Worm (Caenorhabditis elegans) whole organism, mixed stage, embryonic: Measurements from ENCODE around the gene ZK742.3.

Source experiments
- M03D4.4 ChIP-seq: sonication (generic microtip); optimal IDR thresholded peaks from 2 replicates; lab custom pipeline; 2017; ENCODE audit warnings: mild to moderate bottlenecking, missing genetic modification characterization, missing compliant biosample characterization
- bed-3 ChIP-seq: fragments of 200-800 bp; sonication (Bioruptor generic); optimal IDR thresholded peaks from 3 replicates; lab custom pipeline; 2018; ENCODE audit warnings: mild to moderate bottlenecking, missing genetic modification characterization, moderate library complexity, missing compliant biosample characterization
- blmp-1 ChIP-seq: fragments of 150-350 bp; optimal IDR thresholded peaks from 2 replicates; lab custom pipeline; 2014; ENCODE audit warnings: missing biosample characterization, missing genetic modification characterization
- ceh-43 ChIP-seq: fragments of 200-800 bp; sonication (Bioruptor generic); optimal IDR thresholded peaks from 2 replicates; lab custom pipeline; 2018; ENCODE audit warnings: mild to moderate bottlenecking, missing genetic modification characterization, moderate library complexity, missing compliant biosample characterization
- ceh-83 ChIP-seq: fragments of 200-800 bp; sonication (Bioruptor generic); optimal IDR thresholded peaks from 2 replicates; lab custom pipeline; 2018; ENCODE audit warnings: mild to moderate bottlenecking, missing genetic modification characterization, missing compliant biosample characterization
- ces-1 ChIP-seq: fragments of 150-350 bp; optimal IDR thresholded peaks from 2 replicates; lab custom pipeline; 2014; ENCODE audit warnings: missing biosample characterization, missing genetic modification reagents, missing genetic modification characterization
- drap-1 ChIP-seq: fragments of 200-800 bp; sonication (Bioruptor generic); optimal IDR thresholded peaks from 3 replicates; lab custom pipeline; 2018; ENCODE audit warnings: mild to moderate bottlenecking, missing genetic modification characterization, missing compliant biosample characterization
- elt-3 ChIP-seq: fragments of 150-350 bp; optimal IDR thresholded peaks from 2 replicates; lab custom pipeline; 2014; ENCODE audit warnings: missing biosample characterization, missing genetic modification characterization
- ham-2 ChIP-seq: fragments of 200-800 bp; sonication (Bioruptor generic); optimal IDR thresholded peaks from 2 replicates; lab custom pipeline; 2018; ENCODE audit warnings: mild to moderate bottlenecking, missing genetic modification characterization, missing compliant biosample characterization
- hlh-1 ChIP-seq: fragments of 150-350 bp; optimal IDR thresholded peaks from 2 replicates; lab custom pipeline; 2014; ENCODE audit warnings: missing biosample characterization, missing genetic modification reagents, missing genetic modification characterization
- lin-13 ChIP-seq: fragments of 150-350 bp; optimal IDR thresholded peaks from 2 replicates; lab custom pipeline; 2014; ENCODE audit warnings: missing biosample characterization, missing genetic modification characterization
- lin-32 ChIP-seq: fragments of 200-800 bp; sonication (Bioruptor generic); optimal IDR thresholded peaks from 2 replicates; lab custom pipeline; 2018; ENCODE audit warnings: mild to moderate bottlenecking, missing genetic modification characterization, missing compliant biosample characterization
- lsy-2 ChIP-seq: fragments of 150-350 bp; optimal IDR thresholded peaks from 2 replicates; lab custom pipeline; 2014; ENCODE audit warnings: missing biosample characterization, missing genetic modification characterization
- mab-5 ChIP-seq: fragments of 150-350 bp; optimal IDR thresholded peaks from 2 replicates; lab custom pipeline; 2014; ENCODE audit warnings: missing biosample characterization, missing genetic modification characterization
- mep-1 ChIP-seq: fragments of 150-350 bp; optimal IDR thresholded peaks from 2 replicates; lab custom pipeline; 2017; ENCODE audit warnings: missing biosample characterization, missing genetic modification reagents, missing genetic modification characterization, inconsistent platforms
- mls-2 ChIP-seq: sonication (generic microtip); optimal IDR thresholded peaks from 2 replicates; lab custom pipeline; 2016; ENCODE audit warnings: mild to moderate bottlenecking, missing genetic modification characterization, moderate library complexity, missing compliant biosample characterization
- nhr-2 ChIP-seq: fragments of 150-350 bp; optimal IDR thresholded peaks from 2 replicates; lab custom pipeline; 2014; ENCODE audit warnings: missing biosample characterization, missing genetic modification characterization
- nhr-237 ChIP-seq: fragments of 150-350 bp; optimal IDR thresholded peaks from 2 replicates; lab custom pipeline; 2014; ENCODE audit warnings: missing biosample characterization, missing genetic modification characterization
- nhr-28 ChIP-seq: fragments of 150-350 bp; optimal IDR thresholded peaks from 2 replicates; lab custom pipeline; 2014; ENCODE audit warnings: missing biosample characterization, missing genetic modification characterization
- nhr-76 ChIP-seq: sonication (generic microtip); optimal IDR thresholded peaks from 2 replicates; lab custom pipeline; 2017; ENCODE audit warnings: missing biosample characterization, missing genetic modification characterization
- sem-2 ChIP-seq: fragments of 200-800 bp; sonication (Bioruptor generic); optimal IDR thresholded peaks from 2 replicates; lab custom pipeline; 2018; ENCODE audit warnings: mild to moderate bottlenecking, missing genetic modification characterization, missing compliant biosample characterization
- snpc-4 ChIP-seq: fragments of 150-350 bp; optimal IDR thresholded peaks from 2 replicates; lab custom pipeline; 2014; ENCODE audit warnings: missing biosample characterization, missing genetic modification characterization
- sptf-1 ChIP-seq: sonication (generic microtip); optimal IDR thresholded peaks from 2 replicates; lab custom pipeline; 2017; ENCODE audit warnings: mild to moderate bottlenecking, missing genetic modification characterization, moderate library complexity, missing compliant biosample characterization
- tbx-8 ChIP-seq: fragments of 200-800 bp; sonication (Bioruptor generic); optimal IDR thresholded peaks from 2 replicates; lab custom pipeline; 2018; ENCODE audit warnings: mild to moderate bottlenecking, missing genetic modification characterization, moderate library complexity, missing compliant biosample characterization
- unc-120 ChIP-seq: sonication (generic microtip); optimal IDR thresholded peaks from 2 replicates; lab custom pipeline; 2017; ENCODE audit warnings: missing genetic modification characterization, missing compliant biosample characterization; ENCODE audit not compliant: poor library complexity, severe bottlenecking
- unc-39 ChIP-seq: fragments of 150-350 bp; optimal IDR thresholded peaks from 2 replicates; lab custom pipeline; 2014; ENCODE audit warnings: missing biosample characterization, missing genetic modification characterization
- unc-62 ChIP-seq: fragments of 150-350 bp; optimal IDR thresholded peaks from 2 replicates; lab custom pipeline; 2014; ENCODE audit warnings: missing biosample characterization, missing genetic modification reagents, missing genetic modification characterization
- zip-8 ChIP-seq: fragments of 150-350 bp; optimal IDR thresholded peaks from 2 replicates; lab custom pipeline; 2014; ENCODE audit warnings: missing biosample characterization, missing genetic modification characterization
- ztf-11 ChIP-seq: fragments of 150-350 bp; optimal IDR thresholded peaks from 2 replicates; lab custom pipeline; 2014; ENCODE audit warnings: missing biosample characterization, missing genetic modification characterization

Gene ZK742.3

ce11 chrV:7825836-7826235 lies 16.1 kb upstream of the ZK742.3 start:
- TF ChIP-seq unc-62: peak; percentile 73
- no peak for TF ChIP-seq mls-2 (tag; lab: Kevin White, UChicago)
- TF ChIP-seq, all 35 proteins: peak for 1

ce11 chrV:7824138-7824537 lies 14.4 kb upstream of the ZK742.3 start:
- TF ChIP-seq unc-62: peak; percentile 29
- TF ChIP-seq hlh-1: peak; percentile 47
- no peak for TF ChIP-seq drap-1
- TF ChIP-seq nhr-76: no peak

- no peak for TF ChIP-seq ham-2 (GFP tag; lab: Kevin White, UChicago)
- TF ChIP-seq ztf-11: no peak
- no peak for TF ChIP-seq ces-1 (GFP tag; lab: Kevin White, UChicago)
- TF ChIP-seq lin-13 (tag; lab: Kevin White, UChicago): no peak
- peak; percentile 92 for TF ChIP-seq unc-120 (tag; lab: Kevin White, UChicago)
- TF ChIP-seq zip-8 (tag; lab: Kevin White, UChicago): no peak
- no peak for TF ChIP-seq nhr-237 (tag; lab: Kevin White, UChicago)
- TF ChIP-seq hlh-1: peak; percentile 99
- no peak for TF ChIP-seq unc-39 (tag; lab: Kevin White, UChicago)
- no peak for TF ChIP-seq nhr-28 (tag; lab: Kevin White, UChicago)
- no peak for TF ChIP-seq nhr-2 (tag; lab: Kevin White, UChicago)
- TF ChIP-seq sem-2 (GFP tag; lab: Kevin White, UChicago): no peak
- TF ChIP-seq unc-62: peak; percentile 99
- TF ChIP-seq nhr-76: no peak
- no peak for TF ChIP-seq mls-2 (tag; lab: Kevin White, UChicago)
- TF ChIP-seq drap-1: no peak
- no peak for TF ChIP-seq blmp-1
- no peak for TF ChIP-seq bed-3 (GFP tag; lab: Kevin White, UChicago)
- TF ChIP-seq snpc-4 (tag; lab: Kevin White, UChicago): no peak
- no peak for TF ChIP-seq lin-32
- no peak for TF ChIP-seq tbx-8 (GFP tag; lab: Kevin White, UChicago)
- no peak for TF ChIP-seq mep-1 (tag; lab: Kevin White, UChicago)
- TF ChIP-seq lsy-2: no peak
- TF ChIP-seq elt-3 (tag; lab: Kevin White, UChicago): no peak
- TF ChIP-seq ceh-83 (GFP tag; lab: Kevin White, UChicago): no peak
- TF ChIP-seq mab-5: peak; percentile 68
- peak; percentile 45 for TF ChIP-seq M03D4.4 (tag; lab: Kevin White, UChicago)
Measured at ce11 chrV:7822655-7823054, 12.9 kb upstream of the ZK742.3 start.

- no peak for TF ChIP-seq bed-3 (GFP tag; lab: Kevin White, UChicago)
- peak; percentile 43 for TF ChIP-seq nhr-237 (tag; lab: Kevin White, UChicago)
- TF ChIP-seq ceh-43 (GFP tag; lab: Kevin White, UChicago): peak; percentile 61
- no peak for TF ChIP-seq ceh-83 (GFP tag; lab: Kevin White, UChicago)
- peak; percentile 32 for TF ChIP-seq mep-1 (tag; lab: Kevin White, UChicago)
- TF ChIP-seq ces-1 (GFP tag; lab: Kevin White, UChicago): peak; percentile 80
- TF ChIP-seq sptf-1 (tag; lab: Kevin White, UChicago): no peak
- no peak for TF ChIP-seq nhr-2 (tag; lab: Kevin White, UChicago)
- TF ChIP-seq M03D4.4 (tag; lab: Kevin White, UChicago): no peak
- TF ChIP-seq lsy-2: peak; percentile 20
- no peak for TF ChIP-seq lin-32
- no peak for TF ChIP-seq unc-39 (tag; lab: Kevin White, UChicago)
- TF ChIP-seq ztf-11: no peak
- no peak for TF ChIP-seq elt-3 (tag; lab: Kevin White, UChicago)
Measured at ce11 chrV:7820270-7820669, 10.6 kb upstream of the ZK742.3 start, which contains the start of gene lbp-4. lbp-4 (plus strand) TSS chrV:7820578.

- TF ChIP-seq ces-1 (GFP tag; lab: Kevin White, UChicago) (peak; percentile 68), ztf-11 (no peak)
Measured at ce11 chrV:7819585-7819984, 9.9 kb upstream of the ZK742.3 start.

- TF ChIP-seq ces-1 (GFP tag; lab: Kevin White, UChicago): peak; percentile 97
- no peak for TF ChIP-seq mab-5
Measured at ce11 chrV:7816486-7816885, 6.8 kb upstream of the ZK742.3 start.
